Fruit fly (Drosophila melanogaster): ENCODE data around the gene Pdf.

Pdf gene

DNA sequence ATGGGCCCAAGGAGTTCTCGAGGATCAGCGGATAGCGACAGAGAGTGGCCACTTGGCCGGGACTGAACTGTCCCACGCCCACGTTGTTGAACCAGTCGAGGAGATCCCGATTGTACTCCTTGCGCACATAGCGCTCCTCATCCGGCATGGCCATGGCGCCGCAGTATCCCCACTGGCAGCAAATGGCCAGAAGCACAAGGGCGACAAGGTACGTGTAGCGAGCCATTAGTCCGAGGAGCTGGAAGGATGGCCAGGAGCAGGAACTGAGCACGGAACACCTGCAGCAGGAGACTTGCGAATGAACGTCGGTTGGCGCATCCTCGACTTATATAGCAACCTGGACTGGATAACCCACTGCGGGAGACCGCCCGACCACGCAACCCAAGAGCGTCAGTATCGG, at the start of gene Pdf:
TSS of gene Pdf (minus strand) at position 304 of the 400 bp plus-strand sequence.
- no peak for TF ChIP-seq CG17801 (GFP tag; optimal IDR thresholded peaks at IDR 0.05; ENCODE audit: partially characterized antibody)

DNA sequence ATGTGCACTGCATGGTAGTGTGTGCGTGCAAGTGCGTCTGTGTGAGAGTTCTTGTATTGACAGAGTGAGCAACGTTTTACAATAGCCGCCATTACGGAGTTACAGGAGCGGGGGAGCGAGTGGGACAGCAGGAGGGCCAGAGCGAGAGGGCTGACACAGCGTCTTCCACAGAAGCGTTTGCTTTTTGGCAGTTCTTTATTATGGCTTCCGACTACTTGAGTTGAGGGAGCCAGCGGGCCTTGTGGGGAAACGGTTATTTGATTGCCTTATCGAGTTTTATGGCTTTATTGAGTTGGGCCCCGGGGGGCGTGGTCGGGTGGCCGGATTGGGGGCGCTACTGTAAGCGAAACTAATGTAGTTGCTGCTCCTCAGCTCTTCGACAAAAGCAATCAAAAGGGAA, 47.4 kb upstream of the Pdf start:
- no peak for TF ChIP-seq CG17801 (GFP tag; optimal IDR thresholded peaks at IDR 0.05; ENCODE audit: partially characterized antibody)

DNA sequence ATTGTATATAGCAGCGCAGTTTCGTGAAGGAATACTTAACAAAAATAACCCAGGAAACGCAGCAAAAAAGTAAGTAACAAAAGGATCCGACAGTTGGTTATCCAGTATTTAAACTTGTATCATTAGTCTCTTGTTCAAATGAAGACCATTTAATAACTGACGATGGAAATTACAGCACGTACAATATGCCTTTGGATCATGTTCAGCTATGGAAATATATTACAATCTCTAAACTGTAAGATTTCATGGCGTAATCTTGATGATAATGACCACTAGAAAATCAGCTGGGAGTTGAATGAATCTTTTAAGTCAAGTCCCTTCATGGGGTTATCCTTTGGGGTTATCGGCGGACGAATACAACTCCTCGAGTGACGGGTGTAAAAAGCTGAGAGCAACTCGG, 47.0 kb upstream of the Pdf start:
- no peak for TF ChIP-seq CG17801 (GFP tag; optimal IDR thresholded peaks at IDR 0.05; ENCODE audit: partially characterized antibody)

dm6 chr3R:26502072-26502471, 46.1 kb upstream of the Pdf start:
- no peak for TF ChIP-seq CG17801 (GFP tag; optimal IDR thresholded peaks at IDR 0.05; ENCODE audit: partially characterized antibody)

DNA sequence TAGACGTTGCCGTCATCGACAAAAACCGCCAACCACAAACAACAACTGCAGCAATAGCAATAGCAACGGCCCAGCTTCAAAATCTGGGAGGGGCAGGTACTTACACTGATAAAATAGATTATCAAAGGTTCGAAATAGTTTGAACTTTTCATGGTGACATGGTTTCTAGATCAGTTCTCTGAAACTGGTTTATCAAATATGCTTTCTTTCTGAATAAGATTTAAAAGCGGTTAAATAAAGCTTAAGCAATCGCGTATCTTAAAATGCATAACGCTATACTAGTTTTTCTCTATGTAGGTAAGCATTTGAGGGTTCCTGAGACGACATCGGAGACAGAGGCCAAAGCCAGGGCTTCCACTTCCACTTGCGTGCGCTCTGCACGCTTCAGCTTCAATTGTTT, 44.4 kb upstream of the Pdf start:
- TF ChIP-seq CG17801 (GFP tag; optimal IDR thresholded peaks at IDR 0.05; ENCODE audit: partially characterized antibody), result no peak

DNA sequence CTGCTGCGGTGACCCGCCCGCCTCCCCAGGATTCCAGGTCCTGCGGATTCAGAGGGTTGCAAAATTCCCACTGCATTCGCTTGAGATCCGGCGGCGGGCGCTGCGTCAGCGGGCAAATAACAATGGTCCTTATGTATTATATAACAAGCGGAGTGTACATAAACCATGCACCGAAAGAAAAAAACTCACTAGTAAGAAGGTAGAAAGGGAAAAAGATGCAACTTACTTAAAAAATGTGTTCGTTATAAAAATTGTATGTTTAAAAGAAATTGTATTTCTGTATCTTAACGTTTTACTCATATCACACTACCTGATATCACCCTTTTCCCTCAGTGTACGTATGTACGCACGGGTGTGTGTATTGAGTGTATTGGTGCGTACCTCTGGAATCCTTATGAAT, 43.2 kb upstream of the Pdf start:
- no peak for TF ChIP-seq CG17801 (GFP tag; optimal IDR thresholded peaks at IDR 0.05; ENCODE audit: partially characterized antibody)

DNA sequence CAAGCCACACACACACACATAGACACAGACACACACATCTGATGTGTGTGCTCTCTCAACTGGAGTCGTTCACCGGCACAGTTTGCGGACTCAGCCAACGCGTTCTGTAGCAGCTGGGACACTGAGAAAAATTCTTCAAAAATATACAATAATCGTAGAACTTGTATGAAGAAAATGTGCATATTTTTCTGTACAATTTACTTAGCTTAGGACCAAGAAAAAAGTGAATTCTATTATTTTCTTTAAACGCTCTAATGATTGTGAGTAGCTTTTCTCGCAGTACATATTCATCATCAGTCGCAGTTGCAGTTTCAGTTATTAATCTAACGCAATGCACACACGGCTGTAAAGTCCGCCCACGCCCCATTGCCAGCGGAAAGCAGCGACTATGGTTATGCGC, 40.4 kb upstream of the Pdf start:
- TF ChIP-seq CG17801 (GFP tag; optimal IDR thresholded peaks at IDR 0.05; ENCODE audit: partially characterized antibody), result no peak

- TF ChIP-seq CG17801 (GFP tag; optimal IDR thresholded peaks at IDR 0.05; ENCODE audit: partially characterized antibody), result no peak
Observed at dm6 chr3R:26494247-26494646, 38.3 kb upstream of the Pdf start.

- TF ChIP-seq CG17801 (GFP tag; optimal IDR thresholded peaks at IDR 0.05; ENCODE audit: partially characterized antibody), result no peak
Observed at dm6 chr3R:26489456-26489855, 33.5 kb upstream of the Pdf start.

DNA sequence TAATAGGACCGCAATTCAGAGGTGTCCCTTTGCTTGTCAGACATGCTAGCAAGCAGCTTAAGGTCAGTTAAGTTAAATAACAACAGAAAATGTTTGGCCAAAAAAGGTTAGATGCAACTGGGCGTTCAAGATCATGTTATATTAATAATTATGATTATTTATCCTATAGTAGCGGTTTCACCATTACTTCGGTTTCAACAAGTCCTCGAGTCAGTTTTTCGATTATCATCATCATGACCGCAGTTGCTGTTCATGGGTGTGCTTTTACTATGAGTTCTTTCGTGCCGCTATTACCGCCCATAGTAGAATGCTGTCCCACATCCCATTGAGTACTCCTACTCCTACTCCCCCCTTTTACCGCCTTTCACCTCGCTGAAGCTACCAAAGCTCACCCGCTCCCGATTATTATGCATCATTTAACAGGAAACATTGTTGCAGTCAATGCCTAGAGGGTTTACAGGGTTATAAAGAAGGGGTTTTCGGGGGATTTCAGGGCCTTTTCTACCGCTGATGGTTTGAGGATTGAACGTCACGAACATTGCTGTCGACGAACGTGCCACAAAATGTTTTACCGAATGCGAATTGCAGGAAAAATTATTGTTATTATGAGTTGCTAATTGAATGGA, 29.4 kb upstream of the Pdf start:
- no peak for TF ChIP-seq CG17801 (GFP tag; optimal IDR thresholded peaks at IDR 0.05; ENCODE audit: partially characterized antibody)

- no peak for TF ChIP-seq CG17801 (GFP tag; optimal IDR thresholded peaks at IDR 0.05; ENCODE audit: partially characterized antibody)
Observed at dm6 chr3R:26484511-26484910, 28.6 kb upstream of the Pdf start.

DNA sequence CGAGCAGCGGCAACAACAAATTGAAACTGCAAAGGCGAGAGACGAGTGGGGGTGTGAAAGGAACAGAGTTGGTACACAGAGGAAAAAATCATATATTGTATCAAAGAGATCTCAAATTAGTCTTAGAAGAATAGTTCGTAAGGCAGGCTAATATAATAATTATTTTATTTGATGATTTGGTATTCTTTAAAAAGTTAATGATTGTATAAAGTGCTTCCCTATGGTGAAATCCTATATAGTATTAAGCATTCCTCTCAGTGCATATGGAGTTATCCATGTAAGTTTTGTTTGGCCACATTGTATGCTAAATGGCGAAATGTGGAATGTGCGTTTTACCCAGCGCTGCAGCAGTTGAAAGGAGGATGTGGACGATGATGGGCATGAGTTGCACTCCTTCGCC, 27.7 kb upstream of the Pdf start:
- no peak for TF ChIP-seq CG17801 (GFP tag; optimal IDR thresholded peaks at IDR 0.05; ENCODE audit: partially characterized antibody)

DNA sequence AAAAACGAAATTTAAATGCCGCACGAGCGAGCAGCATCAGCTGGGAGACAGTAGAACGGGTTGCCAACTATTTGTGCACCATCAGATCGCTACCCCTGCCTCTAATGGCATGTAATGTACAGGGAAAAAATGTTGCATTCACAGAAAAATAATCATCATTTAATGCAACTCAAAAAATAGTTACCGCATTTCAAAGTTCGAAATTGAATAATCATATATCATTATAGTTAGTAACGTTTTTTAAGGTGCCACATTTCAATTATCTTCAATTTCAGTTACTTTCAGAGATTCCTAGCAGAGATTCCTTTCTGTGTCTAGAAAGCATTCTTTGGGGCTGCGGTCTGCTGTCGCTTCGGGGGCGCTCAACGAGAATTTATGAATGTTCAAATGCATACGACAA, 25.3 kb upstream of the Pdf start:
- no peak for TF ChIP-seq CG17801 (GFP tag; optimal IDR thresholded peaks at IDR 0.05; ENCODE audit: partially characterized antibody)

DNA sequence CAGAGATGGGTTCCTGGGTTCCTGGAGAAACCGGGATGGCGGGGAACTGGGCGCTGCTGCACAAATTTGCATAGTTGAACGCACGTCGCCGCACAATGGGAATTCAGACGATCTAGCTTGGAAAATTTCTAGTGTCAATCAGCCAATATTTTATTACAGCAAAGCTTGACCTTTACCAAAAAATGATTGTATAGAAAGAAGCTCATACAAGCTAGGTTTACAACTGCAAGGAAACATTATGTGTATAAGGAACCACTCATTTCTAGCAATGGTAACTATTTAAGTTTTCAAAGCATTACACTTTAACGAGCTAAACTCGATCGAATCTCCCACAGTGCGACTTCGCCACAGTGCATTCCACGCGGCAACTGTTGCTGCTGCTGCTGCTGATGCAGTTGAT, 24.4 kb upstream of the Pdf start:
- TF ChIP-seq CG17801 (GFP tag; optimal IDR thresholded peaks at IDR 0.05; ENCODE audit: partially characterized antibody), result no peak

- TF ChIP-seq CG17801 (GFP tag; optimal IDR thresholded peaks at IDR 0.05; ENCODE audit: partially characterized antibody), result no peak
Observed at dm6 chr3R:26479208-26479607, 23.3 kb upstream of the Pdf start.

- no peak for TF ChIP-seq CG17801 (GFP tag; optimal IDR thresholded peaks at IDR 0.05; ENCODE audit: partially characterized antibody)
Observed at dm6 chr3R:26478644-26479043, 22.7 kb upstream of the Pdf start.

- TF ChIP-seq CG17801 (GFP tag; optimal IDR thresholded peaks at IDR 0.05; ENCODE audit: partially characterized antibody), result no peak
Observed at dm6 chr3R:26478040-26478439, 22.1 kb upstream of the Pdf start.
